Worm (Caenorhabditis elegans) whole organism, late embryonic: Measurements from ENCODE around the gene nhr-63.

Experiments
- ets-4 ChIP-seq: sonication (generic microtip); optimal IDR thresholded peaks from 2 replicates; lab custom pipeline; 2016; ENCODE audit warnings: missing genetic modification characterization, missing compliant biosample characterization
- fkh-10 ChIP-seq: fragments of 150-350 bp; optimal IDR thresholded peaks from 2 replicates; lab custom pipeline; 2014; ENCODE audit warnings: missing biosample characterization, missing genetic modification reagents, missing genetic modification characterization
- sdc-2 ChIP-seq: sonication (generic microtip); optimal IDR thresholded peaks from 2 replicates; lab custom pipeline; 2016; ENCODE audit warnings: missing genotype, missing genetic modification characterization, missing compliant biosample characterization
- sox-2 ChIP-seq: fragments of 200-800 bp; sonication (Bioruptor generic); IDR thresholded peaks from 2 replicates; pipeline ENCODE4 v1.3.6; 2022; ENCODE audit warnings: missing genetic modification reagents, missing genetic modification characterization, missing compliant biosample characterization

DNA sequence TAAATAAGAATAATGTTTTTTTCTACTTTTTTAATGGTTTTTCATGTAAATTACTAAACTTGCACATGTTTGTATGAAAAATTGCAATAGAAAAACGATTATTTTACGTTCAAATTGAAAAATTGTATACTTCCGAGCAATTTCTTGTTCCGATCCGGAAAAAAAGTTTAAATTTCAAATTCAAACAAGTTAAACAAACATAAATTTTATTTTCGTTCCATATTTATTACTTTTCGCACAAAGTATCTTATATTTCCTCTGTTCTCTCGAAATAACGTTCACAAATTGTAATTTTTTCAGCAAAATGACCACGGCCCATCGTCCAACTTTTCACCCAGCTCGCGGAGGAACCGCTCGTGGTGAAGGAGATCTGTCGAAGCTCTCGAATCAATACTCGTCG, 20.7 kb downstream of the nhr-63 start, which contains the start of gene cwc-15:
- TF ChIP-seq fkh-10 (GFP tag; lab: Kevin White, UChicago): no peak
- TF ChIP-seq ets-4 (tag; lab: Kevin White, UChicago): no peak
- no peak for TF ChIP-seq sdc-2 (tag; lab: Kevin White, UChicago)
- TF ChIP-seq sox-2 (GFP tag; lab: Robert Waterston, UW): no peak
